Fruit fly (Drosophila melanogaster) whole organism, embryonic: ENCODE results near the gene CG9471.
A peak's percentile ranks its signal among the peaks of the same experiment; 100 is the strongest.

Experiments used
- BtbVII ChIP-seq: fragments of 200-800 bp; sonication (Bioruptor generic); optimal IDR thresholded peaks from 3 replicates; lab custom pipeline; 2017; ENCODE audit warnings: missing biosample characterization, mild to moderate bottlenecking, missing genetic modification characterization
- CG10321 ChIP-seq: fragments of 200-800 bp; sonication (Bioruptor generic); IDR thresholded peaks from 2 replicates; pipeline ENCODE4 v1.3.6; 2022; ENCODE audit warnings: missing biosample characterization, missing genetic modification characterization
- CG13287 ChIP-seq: fragments of 200-800 bp; sonication (Bioruptor generic); IDR thresholded peaks from 2 replicates; pipeline ENCODE4 v1.3.6; 2022; ENCODE audit warnings: missing biosample characterization, missing genetic modification characterization; ENCODE audit not compliant: partially characterized antibody
- CG13894 ChIP-seq: fragments of 200-800 bp; sonication (Bioruptor generic); optimal IDR thresholded peaks from 3 replicates; lab custom pipeline; 2018; ENCODE audit warnings: missing biosample characterization, mild to moderate bottlenecking, missing genetic modification characterization, moderate library complexity
- CG14014 ChIP-seq: fragments of 200-800 bp; sonication (Bioruptor generic); IDR thresholded peaks from 2 replicates; pipeline ENCODE4 v1.3.6; 2022; ENCODE audit warnings: missing biosample characterization, missing genetic modification characterization
- CG14441 ChIP-seq: fragments of 200-800 bp; sonication (Bioruptor generic); IDR thresholded peaks from 2 replicates; pipeline ENCODE4 v1.3.6; 2022; ENCODE audit warnings: missing biosample characterization, missing genetic modification characterization
- CG14860 ChIP-seq: fragments of 200-800 bp; sonication (Bioruptor generic); IDR thresholded peaks from 3 replicates; pipeline ENCODE4 v1.3.6; 2022; ENCODE audit warnings: missing biosample characterization, missing genetic modification characterization; ENCODE audit not compliant: partially characterized antibody
- CG18476 ChIP-seq: fragments of 200-800 bp; sonication (Bioruptor generic); optimal IDR thresholded peaks from 2 replicates; lab custom pipeline; 2016; ENCODE audit warnings: missing biosample characterization, mild to moderate bottlenecking, missing genetic modification characterization
- CG2678 ChIP-seq: fragments of 200-800 bp; sonication (Bioruptor generic); optimal IDR thresholded peaks from 3 replicates; lab custom pipeline; 2019; ENCODE audit warnings: missing biosample characterization, mild to moderate bottlenecking, missing genetic modification characterization, moderate library complexity
- CG2712 ChIP-seq: fragments of 200-800 bp; optimal IDR thresholded peaks from 3 replicates; lab custom pipeline; 2019; ENCODE audit warnings: missing biosample characterization, mild to moderate bottlenecking, missing genetic modification characterization, moderate library complexity
- CG33557 ChIP-seq: fragments of 200-800 bp; sonication (Bioruptor generic); optimal IDR thresholded peaks from 2 replicates; lab custom pipeline; 2019; ENCODE audit warnings: missing biosample characterization, mild to moderate bottlenecking, missing genetic modification characterization, moderate library complexity
- CG3995 ChIP-seq: fragments of 200-800 bp; sonication (Bioruptor generic); optimal IDR thresholded peaks from 3 replicates; lab custom pipeline; 2016; ENCODE audit warnings: missing biosample characterization, missing genetic modification characterization
- CG43689 ChIP-seq: fragments of 200-800 bp; sonication (Bioruptor generic); IDR thresholded peaks from 2 replicates; pipeline ENCODE4 v1.3.6; 2022; ENCODE audit warnings: missing biosample characterization, missing genetic modification characterization
- CG6272 ChIP-seq: fragments of 200-800 bp; sonication (Bioruptor generic); IDR thresholded peaks from 2 replicates; pipeline ENCODE4 v1.3.6; 2022; ENCODE audit warnings: missing biosample characterization, missing genetic modification characterization
- CG6791 ChIP-seq: fragments of 200-800 bp; sonication (Bioruptor generic); IDR thresholded peaks from 3 replicates; pipeline ENCODE4 v1.3.6; 2022; ENCODE audit warnings: missing biosample characterization, missing genetic modification characterization; ENCODE audit not compliant: partially characterized antibody
- CG7786 ChIP-seq: fragments of 200-800 bp; sonication (Bioruptor generic); optimal IDR thresholded peaks from 2 replicates; lab custom pipeline; 2016; ENCODE audit warnings: missing biosample characterization, missing genetic modification characterization
- CG7963 ChIP-seq: fragments of 200-800 bp; sonication (Bioruptor generic); IDR thresholded peaks from 3 replicates; pipeline ENCODE4 v1.3.6; 2022; ENCODE audit warnings: missing biosample characterization, missing genetic modification characterization; ENCODE audit not compliant: partially characterized antibody
- CG9215 ChIP-seq: fragments of 200-800 bp; sonication (Bioruptor generic); IDR thresholded peaks from 2 replicates; pipeline ENCODE4 v1.3.6; 2022; ENCODE audit warnings: missing biosample characterization, missing genetic modification characterization
- CG9437 ChIP-seq: fragments of 200-800 bp; sonication (Bioruptor generic); optimal IDR thresholded peaks from 2 replicates; lab custom pipeline; 2018; ENCODE audit warnings: missing biosample characterization, mild to moderate bottlenecking, missing genetic modification characterization
- CG9817 ChIP-seq: fragments of 200-800 bp; sonication (Bioruptor generic); optimal IDR thresholded peaks from 2 replicates; lab custom pipeline; 2018; ENCODE audit warnings: missing biosample characterization, mild to moderate bottlenecking, missing genetic modification characterization, moderate library complexity
- Camta ChIP-seq: fragments of 200-800 bp; sonication (Bioruptor generic); optimal IDR thresholded peaks from 2 replicates; lab custom pipeline; 2016; ENCODE audit warnings: missing biosample characterization, missing genetic modification characterization
- Gsc ChIP-seq: fragments of 200-800 bp; sonication (Bioruptor generic); IDR thresholded peaks from 2 replicates; pipeline ENCODE4 v1.3.6; 2022; ENCODE audit warnings: missing biosample characterization, missing genetic modification characterization
- Gug ChIP-seq: fragments of 200-800 bp; sonication (Bioruptor generic); IDR thresholded peaks from 4 replicates; pipeline ENCODE4 v1.3.6; 2022; ENCODE audit warnings: missing biosample characterization, missing genetic modification characterization
- HLH4C ChIP-seq: fragments of 200-800 bp; sonication (Bioruptor generic); IDR thresholded peaks from 3 replicates; pipeline ENCODE4 v1.3.6; 2022; ENCODE audit warnings: missing biosample characterization, missing genetic modification characterization; ENCODE audit not compliant: partially characterized antibody
- Hr51 ChIP-seq, 2 experiments: fragments of 200-800 bp; sonication (Bioruptor generic); optimal IDR thresholded peaks; 2 replicates in 1 of 2; 3 replicates in 1 of 2; lab custom pipeline; 2016 to 2018; ENCODE audit warnings: missing biosample characterization in 2 of 2, missing genetic modification characterization in 2 of 2, mild to moderate bottlenecking in 1 of 2, moderate library complexity in 1 of 2
- Hsf ChIP-seq: fragments of 200-800 bp; sonication (Bioruptor generic); optimal IDR thresholded peaks from 3 replicates; lab custom pipeline; 2016; ENCODE audit warnings: missing biosample characterization, missing genetic modification characterization
- Opbp ChIP-seq: fragments of 200-800 bp; sonication (Bioruptor generic); IDR thresholded peaks from 3 replicates; pipeline ENCODE4 v1.3.6; 2022; ENCODE audit warnings: missing biosample characterization, missing genetic modification characterization; ENCODE audit not compliant: partially characterized antibody
- Poxn ChIP-seq: fragments of 200-800 bp; sonication (Bioruptor generic); IDR thresholded peaks from 2 replicates; pipeline ENCODE4 v1.3.6; 2022; ENCODE audit warnings: missing biosample characterization, missing genetic modification characterization
- Spps ChIP-seq: fragments of 200-800 bp; sonication (Bioruptor generic); optimal IDR thresholded peaks from 2 replicates; lab custom pipeline; 2018; ENCODE audit warnings: missing biosample characterization, mild to moderate bottlenecking, missing genetic modification characterization
- Sry-β ChIP-seq: fragments of 200-800 bp; sonication (Bioruptor generic); optimal IDR thresholded peaks from 2 replicates; lab custom pipeline; 2018; ENCODE audit warnings: missing biosample characterization, mild to moderate bottlenecking, missing genetic modification characterization, moderate library complexity
- Stat92E ChIP-seq, 3 experiments: fragments of >200 bp in 2 of 3; fragments of 200-800 bp in 1 of 3; sonication (Bioruptor generic) in 1 of 3; optimal IDR thresholded peaks; 2 replicates each; lab custom pipeline; 2017 to 2019; ENCODE audit warnings: missing biosample characterization in 3 of 3, missing genetic modification characterization in 3 of 3, mild to moderate bottlenecking in 1 of 3, moderate library complexity in 1 of 3
- Xbp1 ChIP-seq: fragments of 200-800 bp; sonication (Bioruptor generic); optimal IDR thresholded peaks from 3 replicates; lab custom pipeline; 2016; ENCODE audit warnings: missing biosample characterization, mild to moderate bottlenecking, missing genetic modification characterization
- al ChIP-seq: fragments of 200-800 bp; sonication (Bioruptor generic); IDR thresholded peaks from 2 replicates; pipeline ENCODE4 v1.3.6; 2022; ENCODE audit warnings: missing biosample characterization, missing genetic modification characterization
- ase ChIP-seq: fragments of 200-800 bp; sonication (Bioruptor generic); IDR thresholded peaks from 3 replicates; pipeline ENCODE4 v1.3.6; 2022; ENCODE audit warnings: missing biosample characterization, missing genetic modification characterization
- bowl ChIP-seq: fragments of 200-800 bp; sonication (Bioruptor generic); IDR thresholded peaks from 2 replicates; pipeline ENCODE4 v1.3.6; 2022; ENCODE audit warnings: missing biosample characterization, missing genetic modification characterization
- corto ChIP-seq: fragments of 200-800 bp; sonication (Bioruptor generic); optimal IDR thresholded peaks from 2 replicates; lab custom pipeline; 2016; ENCODE audit warnings: missing biosample characterization, mild to moderate bottlenecking, missing genetic modification characterization, moderate library complexity
- crc ChIP-seq: fragments of 200-800 bp; sonication (Bioruptor generic); optimal IDR thresholded peaks from 2 replicates; lab custom pipeline; 2016; ENCODE audit warnings: missing biosample characterization, missing genetic modification characterization
- fd64A ChIP-seq: fragments of 200-800 bp; sonication (Bioruptor generic); optimal IDR thresholded peaks from 3 replicates; lab custom pipeline; 2018; ENCODE audit warnings: missing biosample characterization, mild to moderate bottlenecking, missing genetic modification characterization
- fd96Cb ChIP-seq: fragments of 200-800 bp; sonication (Bioruptor generic); optimal IDR thresholded peaks from 2 replicates; lab custom pipeline; 2018; ENCODE audit warnings: missing biosample characterization, mild to moderate bottlenecking, missing genetic modification characterization, moderate library complexity
- ftz-f1 ChIP-seq: fragments of 200-800 bp; sonication (Bioruptor generic); optimal IDR thresholded peaks from 2 replicates; lab custom pipeline; 2016; ENCODE audit warnings: missing biosample characterization, missing genetic modification characterization
- kah ChIP-seq: fragments of 200-800 bp; sonication (Bioruptor generic); optimal IDR thresholded peaks from 2 replicates; lab custom pipeline; 2018; ENCODE audit warnings: missing biosample characterization, mild to moderate bottlenecking, missing genetic modification characterization
- kay ChIP-seq: fragments of 200-800 bp; sonication (Bioruptor generic); optimal IDR thresholded peaks from 2 replicates; lab custom pipeline; 2016; ENCODE audit warnings: missing biosample characterization, missing genetic modification characterization
- lilli ChIP-seq: fragments of 200-800 bp; sonication (Bioruptor generic); optimal IDR thresholded peaks from 3 replicates; lab custom pipeline; 2016; ENCODE audit warnings: missing biosample characterization, missing genetic modification characterization
- luna ChIP-seq: fragments of 200-800 bp; sonication (Bioruptor generic); optimal IDR thresholded peaks from 2 replicates; lab custom pipeline; 2016; ENCODE audit warnings: missing biosample characterization, missing genetic modification characterization
- pum ChIP-seq: fragments of 200-800 bp; sonication (Bioruptor generic); optimal IDR thresholded peaks from 2 replicates; lab custom pipeline; 2016; ENCODE audit warnings: missing biosample characterization, missing genetic modification characterization
- ro ChIP-seq: fragments of 200-800 bp; sonication (Bioruptor generic); IDR thresholded peaks from 2 replicates; pipeline ENCODE4 v1.3.6; 2022; ENCODE audit warnings: missing biosample characterization, missing genetic modification characterization
- sc ChIP-seq, 3 experiments: fragments of >200 bp in 2 of 3; fragments of 200-800 bp in 1 of 3; sonication (Bioruptor generic) in 1 of 3; optimal IDR thresholded peaks; 2 replicates in 2 of 3; 3 replicates in 1 of 3; lab custom pipeline; 2017; ENCODE audit warnings: mild to moderate bottlenecking in 1 of 3, missing biosample characterization in 1 of 3, missing genetic modification characterization in 1 of 3, missing genetic modification reagents in 1 of 3
- sqz ChIP-seq: fragments of 200-800 bp; sonication (Bioruptor generic); optimal IDR thresholded peaks from 3 replicates; lab custom pipeline; 2018; ENCODE audit warnings: missing biosample characterization, mild to moderate bottlenecking, missing genetic modification characterization
- stc ChIP-seq: fragments of 200-800 bp; sonication (Bioruptor generic); IDR thresholded peaks from 2 replicates; pipeline ENCODE4 v1.3.6; 2022; ENCODE audit warnings: missing biosample characterization, missing genetic modification characterization
- wor ChIP-seq: fragments of 200-800 bp; sonication (Bioruptor generic); IDR thresholded peaks from 2 replicates; pipeline ENCODE4 v1.3.6; 2022; ENCODE audit warnings: missing biosample characterization, missing genetic modification characterization
- zfh2 ChIP-seq: fragments of 200-800 bp; sonication (Bioruptor generic); optimal IDR thresholded peaks from 2 replicates; lab custom pipeline; 2016; ENCODE audit warnings: missing biosample characterization, missing genetic modification characterization

The CG9471 gene

dm6 chr3R:9740713-9741112, 30.6 kb downstream of the CG9471 start, which contains the start of gene Pnn (continued):
- TF ChIP-seq HLH4C (GFP tag; lab: Robert Waterston, UW), result peak; percentile 84
- no peak for TF ChIP-seq CG2678 (tag; lab: Kevin White, UChicago)
- TF ChIP-seq CG14860, result peak; percentile 81
- TF ChIP-seq CG9817 (tag; lab: Kevin White, UChicago), result no peak
- peak; percentile 95 for TF ChIP-seq CG13287 (GFP tag; lab: Robert Waterston, UW)
- no peak for TF ChIP-seq Stat92E (GFP tag; optimal IDR thresholded peaks at IDR 0.05; lab: Kevin White, UChicago)
- TF ChIP-seq CG14014, result no peak
- no peak for TF ChIP-seq CG10321 (GFP tag; lab: Robert Waterston, UW)
- TF ChIP-seq ro (GFP tag; lab: Robert Waterston, UW), result no peak
- TF ChIP-seq CG43689, result no peak
- peak; percentile 95 for TF ChIP-seq CG3995 (GFP tag; lab: Kevin White, UChicago)
- TF ChIP-seq CG6791 (GFP tag; lab: Robert Waterston, UW), result peak; percentile 88
- no peak for TF ChIP-seq ftz-f1
- no peak for TF ChIP-seq corto
- no peak for TF ChIP-seq crc
- no peak for TF ChIP-seq CG33557
- peak; percentile 22 for TF ChIP-seq CG9437 (GFP tag; lab: Kevin White, UChicago)
- TF ChIP-seq CG7963 (GFP tag; lab: Robert Waterston, UW), result peak; percentile 87
- peak; percentile 6 for TF ChIP-seq Xbp1 (GFP tag; lab: Kevin White, UChicago)
- no peak for TF ChIP-seq sc (optimal IDR thresholded peaks at IDR 0.05; lab: Kevin White, UChicago)
- TF ChIP-seq sc (GFP tag; optimal IDR thresholded peaks at IDR 0.05; lab: Kevin White, UChicago), result no peak
- no peak for TF ChIP-seq CG7786
- no peak for TF ChIP-seq Hsf (GFP tag; lab: Kevin White, UChicago)
- no peak for TF ChIP-seq fd96Cb (tag; lab: Kevin White, UChicago)
- no peak for TF ChIP-seq lilli (GFP tag; lab: Kevin White, UChicago)
- no peak for TF ChIP-seq bowl (GFP tag; lab: Robert Waterston, UW)
- no peak for TF ChIP-seq CG9215 (GFP tag; lab: Robert Waterston, UW)
- TF ChIP-seq fd64A, result no peak
- TF ChIP-seq Opbp, result peak; percentile 94
- TF ChIP-seq wor (GFP tag; lab: Robert Waterston, UW), result no peak
- TF ChIP-seq zfh2 (GFP tag; lab: Kevin White, UChicago), result no peak
- peak; percentile 42 for TF ChIP-seq CG2712 (tag; lab: Kevin White, UChicago)
- TF ChIP-seq stc, result no peak
- TF ChIP-seq kah, result no peak
- TF ChIP-seq sqz (GFP tag; lab: Kevin White, UChicago), result peak; percentile 65
- TF ChIP-seq al, result 0 out of 2 replicates have a peak, but pooled peaks have one; percentile 6
- TF ChIP-seq CG18476, result no peak
- TF ChIP-seq CG14441 (GFP tag; lab: Robert Waterston, UW), result no peak
- TF ChIP-seq BtbVII, result no peak
- TF ChIP-seq CG13894, result peak; percentile 77
- TF ChIP-seq Camta (GFP tag; lab: Kevin White, UChicago), result no peak
- no peak for TF ChIP-seq Spps
- no peak for TF ChIP-seq Poxn (GFP tag; lab: Robert Waterston, UW)
- no peak for TF ChIP-seq kay
- peak; percentile 48 for TF ChIP-seq Sry-β (GFP tag; lab: Kevin White, UChicago)
- no peak for TF ChIP-seq luna
- TF ChIP-seq Gug (GFP tag; lab: Robert Waterston, UW), result no peak; the same call in 3 of the 4 replicates
- TF ChIP-seq CG6272, result no peak
- no peak for TF ChIP-seq Hr51 (GFP tag; optimal IDR thresholded peaks at IDR 0.05; lab: Kevin White, UChicago)
- no peak for TF ChIP-seq ase (GFP tag; lab: Robert Waterston, UW)
- TF ChIP-seq Gsc (GFP tag; lab: Robert Waterston, UW), result no peak
- TF ChIP-seq pum (GFP tag; lab: Kevin White, UChicago), result no peak
